Fruit fly (Drosophila melanogaster): ENCODE measurements around the gene CG45089.
A peak's percentile ranks its signal among the peaks of the same experiment; 100 is the strongest.

CG45089 gene

DNA sequence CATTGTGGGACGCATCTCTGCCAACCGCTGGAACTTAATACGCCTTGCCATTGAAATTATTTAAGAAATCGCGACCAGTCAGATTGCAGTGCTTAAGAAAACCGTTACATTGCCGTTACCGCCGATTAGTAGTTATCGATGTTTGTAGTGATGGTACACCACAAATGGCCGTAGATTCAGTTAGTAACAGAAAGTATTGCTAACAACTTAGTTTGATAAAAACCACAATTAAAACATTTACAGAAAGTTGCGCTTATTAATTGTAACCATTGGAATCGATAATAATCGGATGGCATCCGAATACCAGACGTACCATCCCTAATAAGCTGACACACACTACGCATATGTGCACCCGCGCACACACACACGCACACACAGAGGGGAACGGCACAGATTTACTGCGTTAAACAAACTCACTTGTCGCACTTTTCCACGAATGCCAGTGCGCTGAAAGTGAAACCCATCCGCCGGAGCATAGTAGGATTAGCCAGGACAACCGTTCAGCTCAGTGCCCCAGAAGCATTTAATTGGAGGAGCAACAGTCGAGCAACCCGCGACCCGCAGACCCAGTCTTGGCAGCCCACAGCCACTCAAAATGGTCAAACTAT, 26.6 kb upstream of the CG45089 start, which contains the start of the genes hdm and Ykt6 (continued):
- TF ChIP-seq Hsf (GFP tag; optimal IDR thresholded peaks at IDR 0.05) (peak; percentile 77), HLH4C (GFP tag; IDR thresholded peaks at IDR 0.05; ENCODE audit: partially characterized antibody) (peak; percentile 95), CG14441 (GFP tag; IDR thresholded peaks at IDR 0.05) (peak; percentile 84), CG2875 (GFP tag; optimal IDR thresholded peaks at IDR 0.05) (peak; percentile 55), Camta (GFP tag; optimal IDR thresholded peaks at IDR 0.05) (peak; percentile 79), dmrt99B (tag; optimal IDR thresholded peaks at IDR 0.05) (no peak), Hand (GFP tag; optimal IDR thresholded peaks at IDR 0.05) (no peak), nmo (GFP tag; optimal IDR thresholded peaks at IDR 0.05) (peak; percentile 78), MESR4 (GFP tag; optimal IDR thresholded peaks at IDR 0.05) (peak; percentile 94), CG17912 (GFP tag; optimal IDR thresholded peaks at IDR 0.05) (no peak), fd3F (GFP tag; optimal IDR thresholded peaks at IDR 0.05) (peak; percentile 51), CG18764 (GFP tag; optimal IDR thresholded peaks at IDR 0.05) (peak; percentile 70), CG1602 (GFP tag; optimal IDR thresholded peaks at IDR 0.05) (peak; percentile 76), CG7786 (GFP tag; optimal IDR thresholded peaks at IDR 0.05) (peak; percentile 85), CG18619 (GFP tag; optimal IDR thresholded peaks at IDR 0.05) (peak; percentile 51), toy (GFP tag; IDR thresholded peaks at IDR 0.05) (no peak), CG10209 (GFP tag; optimal IDR thresholded peaks at IDR 0.05) (peak; percentile 75), CG8359 (GFP tag; optimal IDR thresholded peaks at IDR 0.05; ENCODE audit: borderline replicate concordance) (peak; percentile 30), CG9876 (GFP tag; optimal IDR thresholded peaks at IDR 0.05) (peak; percentile 37), CG31441 (GFP tag; IDR thresholded peaks at IDR 0.05) (no peak; the same call in 1 of the 2 replicates), Ets97D (GFP tag; optimal IDR thresholded peaks at IDR 0.05) (peak; percentile 73), tgo (GFP tag; IDR thresholded peaks at IDR 0.05) (peak; percentile 83), CG12071 (GFP tag; optimal IDR thresholded peaks at IDR 0.05) (no peak), CG3726 (GFP tag; IDR thresholded peaks at IDR 0.05) (0 out of 3 replicates have a peak, but pooled peaks have one; percentile 63), p53 (GFP tag; optimal IDR thresholded peaks at IDR 0.05) (peak; percentile 51), fd96Cb (tag; optimal IDR thresholded peaks at IDR 0.05) (peak; percentile 51), Stat92E (GFP tag; optimal IDR thresholded peaks at IDR 0.05) (peak in 1 of 3 experiments; percentile 10), Gsc (GFP tag; IDR thresholded peaks at IDR 0.05) (peak; percentile 47; the same call in 1 of the 2 replicates), CG32767 (GFP tag; IDR thresholded peaks at IDR 0.05) (peak; percentile 74), yki (optimal IDR thresholded peaks at IDR 0.05) (no peak), MBD-R2 (GFP tag; IDR thresholded peaks at IDR 0.05) (peak; percentile 88), Dip2 (GFP tag; IDR thresholded peaks at IDR 0.05) (no peak), Mrtf (GFP tag; IDR thresholded peaks at IDR 0.05) (peak; percentile 65; the same call in 2 of the 3 replicates), br (optimal IDR thresholded peaks at IDR 0.05) (no peak), CG6254 (GFP tag; optimal IDR thresholded peaks at IDR 0.05) (peak; percentile 39), NC2β (GFP tag; optimal IDR thresholded peaks at IDR 0.05) (peak; percentile 81), ac (GFP tag; optimal IDR thresholded peaks at IDR 0.05) (no peak), esg (GFP tag; conservative IDR thresholded peaks at IDR 0.05) (peak; percentile 65), sim (GFP tag; IDR thresholded peaks at IDR 0.05) (peak; percentile 73), oc (tag; optimal IDR thresholded peaks at IDR 0.05) (no peak), NK7.1 (GFP tag; optimal IDR thresholded peaks at IDR 0.05) (peak; percentile 51), CoRest (tag; optimal IDR thresholded peaks at IDR 0.05) (peak; percentile 78), insv (GFP tag; optimal IDR thresholded peaks at IDR 0.05) (peak in 1 of 2 experiments; percentile 45), Asciz (GFP tag; optimal IDR thresholded peaks at IDR 0.05) (no peak), tup (GFP tag; optimal IDR thresholded peaks at IDR 0.05) (peak; percentile 60), Nf-YB (GFP tag; optimal IDR thresholded peaks at IDR 0.05) (peak; percentile 47), zen (tag; optimal IDR thresholded peaks at IDR 0.05) (peak; percentile 71), slbo (GFP tag; IDR thresholded peaks at IDR 0.05) (peak; percentile 87), CG42726 (GFP tag; IDR thresholded peaks at IDR 0.05; ENCODE audit: partially characterized antibody) (peak; percentile 86), h (optimal IDR thresholded peaks at IDR 0.05) (no peak)

Data from whole organism, embryonic.